Fruit fly (Drosophila melanogaster) whole organism, embryonic: ENCODE results near the gene form3.
A peak's percentile ranks its signal among the peaks of the same experiment; 100 is the strongest.

Experiments used
- Atf-2 ChIP-seq: fragments of 200-800 bp; sonication (Bioruptor generic); optimal IDR thresholded peaks from 2 replicates; lab custom pipeline; 2016; ENCODE audit warnings: missing biosample characterization, missing genetic modification characterization
- Atf3 ChIP-seq: fragments of 200-800 bp; sonication (Bioruptor generic); optimal IDR thresholded peaks from 3 replicates; lab custom pipeline; 2016; ENCODE audit warnings: missing biosample characterization, missing genetic modification characterization
- BEAF-32 ChIP-seq: fragments of 200-800 bp; sonication (Bioruptor generic); optimal IDR thresholded peaks from 3 replicates; lab custom pipeline; 2017; ENCODE audit warnings: missing biosample characterization, missing genetic modification characterization, mild to moderate bottlenecking, moderate library complexity, missing genetic modification reagents
- BtbVII ChIP-seq: fragments of 200-800 bp; sonication (Bioruptor generic); optimal IDR thresholded peaks from 3 replicates; lab custom pipeline; 2017; ENCODE audit warnings: missing biosample characterization, mild to moderate bottlenecking, missing genetic modification characterization
- CG10654 ChIP-seq: fragments of 200-800 bp; sonication (Bioruptor generic); optimal IDR thresholded peaks from 2 replicates; lab custom pipeline; 2016; ENCODE audit warnings: missing biosample characterization, missing genetic modification characterization
- CG12236 ChIP-seq: fragments of 200-800 bp; sonication (Bioruptor generic); optimal IDR thresholded peaks from 2 replicates; lab custom pipeline; 2016; ENCODE audit warnings: missing biosample characterization, missing genetic modification characterization
- CG12769 ChIP-seq: fragments of 200-800 bp; sonication (Bioruptor generic); optimal IDR thresholded peaks from 2 replicates; lab custom pipeline; 2019; ENCODE audit warnings: missing biosample characterization, mild to moderate bottlenecking, missing genetic modification characterization, moderate library complexity
- CG13894 ChIP-seq: fragments of 200-800 bp; sonication (Bioruptor generic); optimal IDR thresholded peaks from 3 replicates; lab custom pipeline; 2018; ENCODE audit warnings: missing biosample characterization, mild to moderate bottlenecking, missing genetic modification characterization, moderate library complexity
- CG15269 ChIP-seq: fragments of 200-800 bp; sonication (Bioruptor generic); optimal IDR thresholded peaks from 2 replicates; lab custom pipeline; 2018; ENCODE audit warnings: missing biosample characterization, mild to moderate bottlenecking, missing genetic modification characterization, moderate library complexity
- CG1529 ChIP-seq: fragments of 200-800 bp; sonication (Bioruptor generic); optimal IDR thresholded peaks from 3 replicates; lab custom pipeline; 2018; ENCODE audit warnings: missing biosample characterization, missing genetic modification characterization
- CG15696 ChIP-seq: fragments of 200-800 bp; sonication (Bioruptor generic); optimal IDR thresholded peaks from 2 replicates; lab custom pipeline; 2019; ENCODE audit warnings: missing biosample characterization, mild to moderate bottlenecking, missing genetic modification characterization, moderate library complexity
- CG17359 ChIP-seq: fragments of 200-800 bp; sonication (Bioruptor generic); optimal IDR thresholded peaks from 3 replicates; lab custom pipeline; 2018; ENCODE audit warnings: missing biosample characterization, mild to moderate bottlenecking, missing genetic modification characterization, moderate library complexity
- CG17361 ChIP-seq: fragments of 200-800 bp; sonication (Bioruptor generic); IDR thresholded peaks from 3 replicates; pipeline ENCODE4 v1.3.6; 2022; ENCODE audit warnings: missing biosample characterization, missing genetic modification characterization
- CG18262 ChIP-seq: fragments of 200-800 bp; optimal IDR thresholded peaks from 3 replicates; lab custom pipeline; 2019; ENCODE audit warnings: missing biosample characterization, mild to moderate bottlenecking, missing genetic modification characterization, moderate library complexity
- CG30403 ChIP-seq: fragments of 200-800 bp; sonication (Bioruptor generic); optimal IDR thresholded peaks from 3 replicates; lab custom pipeline; 2016; ENCODE audit warnings: missing biosample characterization, missing genetic modification characterization
- CG31441 ChIP-seq: fragments of 200-800 bp; sonication (Bioruptor generic); IDR thresholded peaks from 2 replicates; pipeline ENCODE4 v1.3.6; 2022; ENCODE audit warnings: missing biosample characterization, missing genetic modification characterization
- CG33213 ChIP-seq: fragments of 200-800 bp; sonication (Bioruptor generic); optimal IDR thresholded peaks from 3 replicates; lab custom pipeline; 2016; ENCODE audit warnings: missing biosample characterization, missing genetic modification characterization
- D ChIP-seq, 2 experiments: fragments of 200-800 bp in 1 of 2; fragments of >200 bp in 1 of 2; sonication (Bioruptor generic) in 1 of 2; optimal IDR thresholded peaks; 2 replicates in 1 of 2; 3 replicates in 1 of 2; lab custom pipeline; 2017; ENCODE audit warnings: mild to moderate bottlenecking in 1 of 2, missing biosample characterization in 1 of 2, missing genetic modification characterization in 1 of 2, missing genetic modification reagents in 1 of 2
- D19A ChIP-seq: fragments of 200-800 bp; optimal IDR thresholded peaks from 3 replicates; lab custom pipeline; 2019; ENCODE audit warnings: missing biosample characterization, mild to moderate bottlenecking, missing genetic modification characterization, moderate library complexity
- Dek ChIP-seq: fragments of 200-800 bp; sonication (Bioruptor generic); optimal IDR thresholded peaks from 3 replicates; lab custom pipeline; 2019; ENCODE audit warnings: missing biosample characterization, mild to moderate bottlenecking, missing genetic modification characterization, moderate library complexity
- Dip2 ChIP-seq: fragments of 200-800 bp; sonication (Bioruptor generic); IDR thresholded peaks from 2 replicates; pipeline ENCODE4 v1.3.6; 2022; ENCODE audit warnings: missing biosample characterization, missing genetic modification characterization
- GATAe ChIP-seq: fragments of 200-800 bp; sonication (Bioruptor generic); conservative IDR thresholded peaks from 2 replicates; pipeline ENCODE4 v1.3.6; 2022; ENCODE audit warnings: missing biosample characterization, missing genetic modification characterization
- Gsc ChIP-seq: fragments of 200-800 bp; sonication (Bioruptor generic); IDR thresholded peaks from 2 replicates; pipeline ENCODE4 v1.3.6; 2022; ENCODE audit warnings: missing biosample characterization, missing genetic modification characterization
- HLH3B ChIP-seq: fragments of 200-800 bp; sonication (Bioruptor generic); IDR thresholded peaks from 2 replicates; pipeline ENCODE4 v1.3.6; 2022; ENCODE audit warnings: missing biosample characterization, missing genetic modification characterization
- Hmx ChIP-seq: fragments of 200-800 bp; sonication (Bioruptor generic); optimal IDR thresholded peaks from 2 replicates; lab custom pipeline; 2016; ENCODE audit warnings: missing biosample characterization, missing genetic modification characterization
- Hr3 ChIP-seq: fragments of 200-800 bp; sonication (Bioruptor generic); optimal IDR thresholded peaks from 3 replicates; lab custom pipeline; 2016; ENCODE audit warnings: missing biosample characterization, missing genetic modification characterization
- Hr78 ChIP-seq, 2 experiments: fragments of 200-800 bp in 1 of 2; fragments of >200 bp in 1 of 2; sonication (Bioruptor generic) in 1 of 2; optimal IDR thresholded peaks; 2 replicates each; lab custom pipeline; 2017 to 2019; ENCODE audit warnings: missing biosample characterization in 2 of 2, missing genetic modification characterization in 2 of 2, mild to moderate bottlenecking in 1 of 2, moderate library complexity in 1 of 2
- Mad ChIP-seq: fragments of 200-800 bp; sonication (Bioruptor generic); optimal IDR thresholded peaks from 2 replicates; lab custom pipeline; 2016; ENCODE audit warnings: missing biosample characterization, missing genetic modification characterization
- Med ChIP-seq: fragments of 200-800 bp; sonication (Bioruptor generic); peaks from one replicate; lab custom pipeline; 2016; ENCODE audit warnings: missing biosample characterization, missing genetic modification characterization, mild to moderate bottlenecking, inconsistent platforms, moderate library complexity
- NK7.1 ChIP-seq: fragments of 200-800 bp; sonication (Bioruptor generic); optimal IDR thresholded peaks from 3 replicates; lab custom pipeline; 2016; ENCODE audit warnings: missing biosample characterization, missing genetic modification characterization
- Pdp1 ChIP-seq, 2 experiments: fragments of 200-800 bp; sonication (Bioruptor generic); optimal IDR thresholded peaks; 3 replicates each; lab custom pipeline; 2016; ENCODE audit warnings: missing biosample characterization in 2 of 2, missing genetic modification characterization in 2 of 2, mild to moderate bottlenecking in 1 of 2, moderate library complexity in 1 of 2
- Sox100B ChIP-seq: fragments of 200-800 bp; sonication (Bioruptor generic); optimal IDR thresholded peaks from 3 replicates; lab custom pipeline; 2018; ENCODE audit warnings: missing biosample characterization, mild to moderate bottlenecking, missing genetic modification characterization
- Vsx1 ChIP-seq: fragments of 200-800 bp; sonication (Bioruptor generic); optimal IDR thresholded peaks from 2 replicates; lab custom pipeline; 2017; ENCODE audit warnings: missing biosample characterization, mild to moderate bottlenecking, missing genetic modification characterization, missing genetic modification reagents
- cad ChIP-seq: fragments of >200 bp; optimal IDR thresholded peaks from 2 replicates; lab custom pipeline; 2017; ENCODE audit warnings: missing biosample characterization, missing genetic modification characterization
- ci ChIP-seq: fragments of 200-800 bp; sonication (Bioruptor generic); IDR thresholded peaks from 3 replicates; pipeline ENCODE4 v1.3.6; 2022; ENCODE audit warnings: missing biosample characterization, missing genetic modification characterization
- cwo ChIP-seq: fragments of 200-800 bp; sonication (Bioruptor generic); optimal IDR thresholded peaks from 3 replicates; lab custom pipeline; 2017; ENCODE audit warnings: missing biosample characterization, missing genetic modification characterization, mild to moderate bottlenecking, moderate library complexity, missing genetic modification reagents
- ewg ChIP-seq: fragments of 200-800 bp; sonication (Bioruptor generic); optimal IDR thresholded peaks from 3 replicates; lab custom pipeline; 2017; ENCODE audit warnings: mild to moderate bottlenecking, missing biosample characterization, missing genetic modification reagents, missing genetic modification characterization
- gem ChIP-seq: fragments of 200-800 bp; sonication (Bioruptor generic); optimal IDR thresholded peaks from 2 replicates; lab custom pipeline; 2019; ENCODE audit warnings: missing biosample characterization, mild to moderate bottlenecking, missing genetic modification characterization, moderate library complexity
- grau ChIP-seq: fragments of 200-800 bp; optimal IDR thresholded peaks from 3 replicates; lab custom pipeline; 2019; ENCODE audit warnings: missing biosample characterization, mild to moderate bottlenecking, missing genetic modification characterization, moderate library complexity
- gsb-n ChIP-seq: fragments of 200-800 bp; sonication (Bioruptor generic); optimal IDR thresholded peaks from 3 replicates; lab custom pipeline; 2018; ENCODE audit warnings: missing biosample characterization, mild to moderate bottlenecking, missing genetic modification characterization
- jigr1 ChIP-seq: fragments of 200-800 bp; sonication (Bioruptor generic); IDR thresholded peaks from 3 replicates; pipeline ENCODE4 v1.3.6; 2022; ENCODE audit warnings: missing biosample characterization, missing genetic modification characterization
- jumu ChIP-seq: fragments of 200-800 bp; sonication (Bioruptor generic); optimal IDR thresholded peaks from 3 replicates; lab custom pipeline; 2016; ENCODE audit warnings: missing biosample characterization, missing genetic modification characterization
- klu ChIP-seq: fragments of 200-800 bp; sonication (Bioruptor generic); IDR thresholded peaks from 2 replicates; pipeline ENCODE4 v1.3.6; 2022; ENCODE audit warnings: missing biosample characterization, missing genetic modification characterization
- lilli ChIP-seq: fragments of 200-800 bp; sonication (Bioruptor generic); optimal IDR thresholded peaks from 3 replicates; lab custom pipeline; 2016; ENCODE audit warnings: missing biosample characterization, missing genetic modification characterization
- pita ChIP-seq: fragments of 200-800 bp; sonication (Bioruptor generic); optimal IDR thresholded peaks from 2 replicates; lab custom pipeline; 2017; ENCODE audit warnings: missing biosample characterization, mild to moderate bottlenecking, missing genetic modification characterization
- pum ChIP-seq: fragments of 200-800 bp; sonication (Bioruptor generic); optimal IDR thresholded peaks from 2 replicates; lab custom pipeline; 2016; ENCODE audit warnings: missing biosample characterization, missing genetic modification characterization
- rib ChIP-seq: fragments of 200-800 bp; sonication (Bioruptor generic); IDR thresholded peaks from 2 replicates; pipeline ENCODE4 v1.3.6; 2022; ENCODE audit warnings: missing biosample characterization, missing genetic modification characterization
- salm ChIP-seq: fragments of 200-800 bp; sonication (Bioruptor generic); optimal IDR thresholded peaks from 2 replicates; lab custom pipeline; 2018; ENCODE audit warnings: missing biosample characterization, mild to moderate bottlenecking, missing genetic modification characterization
- schlank ChIP-seq: fragments of 200-800 bp; sonication (Bioruptor generic); optimal IDR thresholded peaks from 2 replicates; lab custom pipeline; 2018; ENCODE audit warnings: missing biosample characterization, mild to moderate bottlenecking, missing genetic modification characterization
- sisA ChIP-seq: fragments of 200-800 bp; sonication (Bioruptor generic); IDR thresholded peaks from 2 replicates; pipeline ENCODE4 v1.3.6; 2022; ENCODE audit warnings: missing biosample characterization, missing genetic modification characterization
- sob ChIP-seq: fragments of 200-800 bp; sonication (Bioruptor generic); IDR thresholded peaks from 2 replicates; pipeline ENCODE4 v1.3.6; 2022; ENCODE audit warnings: missing biosample characterization, missing genetic modification characterization

The form3 gene

DNA sequence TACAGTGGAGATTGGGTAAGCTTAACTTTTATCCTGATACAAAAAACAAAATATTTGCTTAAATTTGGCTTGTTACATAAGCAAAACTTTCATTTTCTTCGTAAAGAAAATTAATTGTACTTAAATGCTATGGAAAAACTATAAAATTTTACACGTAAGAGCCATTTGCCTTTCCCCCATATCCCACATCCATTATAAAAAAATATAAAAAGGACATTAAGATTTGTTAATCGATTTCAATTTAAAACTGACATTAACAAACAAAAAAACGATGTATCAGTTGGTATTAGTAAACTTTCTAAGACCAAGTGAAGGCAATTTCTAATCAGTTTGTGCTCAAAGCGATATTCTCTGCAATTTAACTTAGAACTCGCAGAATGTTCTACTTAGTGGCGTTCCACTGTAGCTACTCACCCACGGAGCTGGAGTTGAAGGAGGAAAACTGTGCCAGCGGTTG is 60.9 kb downstream of the form3 start (continued):
- no peak for TF ChIP-seq BtbVII (GFP tag; lab: Kevin White, UChicago)
- TF ChIP-seq gsb-n (tag; lab: Kevin White, UChicago): no peak
- TF ChIP-seq CG17359 (tag; lab: Kevin White, UChicago): no peak
- TF ChIP-seq lilli (GFP tag; lab: Kevin White, UChicago): peak; percentile 27
- TF ChIP-seq salm (tag; lab: Kevin White, UChicago): no peak
- no peak for TF ChIP-seq schlank (tag; lab: Kevin White, UChicago)
- peak; percentile 57 for TF ChIP-seq CG30403 (GFP tag; lab: Kevin White, UChicago)
- peak; percentile 90 for TF ChIP-seq grau (tag; lab: Kevin White, UChicago)
- TF ChIP-seq CG12769 (tag; lab: Kevin White, UChicago): no peak
- no peak for TF ChIP-seq sob (GFP tag; lab: Robert Waterston, UW)
- TF ChIP-seq Mad (GFP tag; lab: Kevin White, UChicago): no peak
- TF ChIP-seq GATAe (GFP tag; lab: Robert Waterston, UW): no peak
- peak; percentile 57 for TF ChIP-seq gem (tag; lab: Kevin White, UChicago)
- TF ChIP-seq Hr3 (GFP tag; lab: Kevin White, UChicago): no peak
- TF ChIP-seq Atf3: no peak
- no peak for TF ChIP-seq ci (GFP tag; lab: Robert Waterston, UW)
- peak; percentile 69 for TF ChIP-seq CG18262 (tag; lab: Kevin White, UChicago)
- TF ChIP-seq CG15696 (tag; lab: Kevin White, UChicago): peak; percentile 10
- no peak for TF ChIP-seq CG12236 (GFP tag; lab: Kevin White, UChicago)
- TF ChIP-seq ewg (GFP tag; lab: Kevin White, UChicago): no peak
- TF ChIP-seq CG13894 (tag; lab: Kevin White, UChicago): no peak
- no peak for TF ChIP-seq CG33213 (GFP tag; lab: Kevin White, UChicago)
- no peak for TF ChIP-seq Dek
- TF ChIP-seq klu (GFP tag; lab: Robert Waterston, UW): no peak
- TF ChIP-seq D (optimal IDR thresholded peaks at IDR 0.05; lab: Kevin White, UChicago): no peak
- TF ChIP-seq D (GFP tag; optimal IDR thresholded peaks at IDR 0.05; lab: Kevin White, UChicago): no peak
- peak; percentile 32 for TF ChIP-seq Sox100B (GFP tag; lab: Kevin White, UChicago)
- TF ChIP-seq jumu (GFP tag; lab: Kevin White, UChicago): no peak
- TF ChIP-seq jigr1 (GFP tag; lab: Robert Waterston, UW): no peak
- peak; percentile 56; the same call in 1 of the 2 replicates for TF ChIP-seq CG31441 (GFP tag; lab: Robert Waterston, UW)
- TF ChIP-seq Pdp1 (GFP tag; optimal IDR thresholded peaks at IDR 0.05; lab: Kevin White, UChicago): peak; percentile 10 to 64
- no peak for TF ChIP-seq Hmx (GFP tag; lab: Kevin White, UChicago)
- TF ChIP-seq CG10654 (GFP tag; lab: Kevin White, UChicago): no peak
- peak; percentile 12 for TF ChIP-seq cwo (GFP tag; lab: Kevin White, UChicago)
- no peak for TF ChIP-seq Vsx1 (GFP tag; lab: Kevin White, UChicago)
- peak; percentile 68 for TF ChIP-seq Med (GFP tag; lab: Kevin White, UChicago)
- TF ChIP-seq Hr78 (GFP tag; optimal IDR thresholded peaks at IDR 0.05; lab: Kevin White, UChicago): no peak
- peak; percentile 25 for TF ChIP-seq D19A (tag; lab: Kevin White, UChicago)
- TF ChIP-seq NK7.1 (GFP tag; lab: Kevin White, UChicago): no peak
- TF ChIP-seq CG1529 (GFP tag; lab: Kevin White, UChicago): no peak
- TF ChIP-seq Atf-2 (GFP tag; lab: Kevin White, UChicago): no peak
- no peak for TF ChIP-seq pum (GFP tag; lab: Kevin White, UChicago)
- TF ChIP-seq sisA (GFP tag; lab: Robert Waterston, UW): 0 out of 2 replicates have a peak, but pooled peaks have one; percentile 4
- no peak for TF ChIP-seq BEAF-32 (GFP tag; lab: Kevin White, UChicago)
- no peak for TF ChIP-seq Dip2
- no peak for TF ChIP-seq Gsc (GFP tag; lab: Robert Waterston, UW)
- no peak for TF ChIP-seq CG15269 (tag; lab: Kevin White, UChicago)
- no peak for TF ChIP-seq rib
- no peak for TF ChIP-seq pita (GFP tag; lab: Kevin White, UChicago)
- no peak for TF ChIP-seq cad (GFP tag; lab: Kevin White, UChicago)
- peak; percentile 84 for TF ChIP-seq CG17361
- TF ChIP-seq HLH3B: no peak
